Fruit fly (Drosophila melanogaster): ENCODE results near the gene AP-1gamma.
A peak's percentile ranks its signal among the peaks of the same experiment; 100 is the strongest.

Gene AP-1gamma

DNA sequence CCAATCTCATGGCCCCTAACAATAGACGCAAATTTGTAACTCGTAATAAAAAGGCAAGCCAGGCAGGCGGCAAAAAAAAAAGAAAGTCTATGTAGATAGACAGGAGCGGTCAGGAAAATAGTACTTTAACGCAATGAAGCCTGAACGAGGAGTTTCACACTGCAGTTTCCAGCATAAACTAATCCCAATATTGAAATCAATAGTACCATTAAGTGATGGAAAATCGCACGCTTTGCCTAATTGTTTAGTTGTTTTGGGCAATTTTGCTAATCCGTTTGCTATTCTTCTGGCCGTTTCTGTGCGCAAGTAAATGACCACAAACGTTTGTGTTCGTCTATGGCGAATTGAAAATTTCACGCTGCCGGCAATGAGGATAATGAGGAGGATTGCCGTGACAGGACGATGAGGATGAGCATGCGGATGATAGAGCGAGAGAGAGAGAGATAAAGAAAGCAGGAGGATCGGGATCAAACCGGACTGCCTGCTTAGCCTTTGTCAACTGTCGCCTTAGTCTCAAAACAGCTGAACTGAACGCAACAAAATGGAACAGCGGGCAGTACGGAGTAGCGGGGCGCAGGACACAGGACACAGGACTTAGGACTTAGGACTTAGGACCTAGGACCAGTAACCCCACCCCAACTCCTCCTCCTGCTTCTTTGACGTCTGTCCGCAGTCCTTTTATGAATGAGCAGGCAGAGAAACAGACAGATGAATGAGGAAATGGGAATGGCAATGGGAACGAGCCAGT is 18.9 kb downstream of the AP-1gamma start (continued):
- TF ChIP-seq CG2129 (GFP tag; IDR thresholded peaks at IDR 0.05; ENCODE audit: partially characterized antibody): no peak
- peak; percentile 33 for TF ChIP-seq Oli (tag; optimal IDR thresholded peaks at IDR 0.05)
- no peak for TF ChIP-seq CG13424 (tag; optimal IDR thresholded peaks at IDR 0.05)
- TF ChIP-seq CG15601 (tag; optimal IDR thresholded peaks at IDR 0.05): no peak
- peak; percentile 60 for TF ChIP-seq kni (GFP tag; optimal IDR thresholded peaks at IDR 0.05)
- 0 out of 3 replicates have a peak, but pooled peaks have one; percentile 31 for TF ChIP-seq CG11695 (GFP tag; IDR thresholded peaks at IDR 0.05)
- TF ChIP-seq Xbp1 (GFP tag; optimal IDR thresholded peaks at IDR 0.05): peak; percentile 2
- TF ChIP-seq trh (GFP tag; optimal IDR thresholded peaks at IDR 0.05): no peak
- peak; percentile 30 for TF ChIP-seq CG30403 (GFP tag; optimal IDR thresholded peaks at IDR 0.05)
- no peak for TF ChIP-seq inv (GFP tag; IDR thresholded peaks at IDR 0.05; ENCODE audit: partially characterized antibody)
- TF ChIP-seq CG18476 (GFP tag; optimal IDR thresholded peaks at IDR 0.05): no peak
- TF ChIP-seq Ssrp (tag; optimal IDR thresholded peaks at IDR 0.05): peak; percentile 36
- TF ChIP-seq Six4 (GFP tag; optimal IDR thresholded peaks at IDR 0.05): no peak
- no peak for TF ChIP-seq CG9876 (GFP tag; optimal IDR thresholded peaks at IDR 0.05)
- TF ChIP-seq ham (GFP tag; IDR thresholded peaks at IDR 0.05): no peak
- TF ChIP-seq CG8388 (GFP tag; optimal IDR thresholded peaks at IDR 0.05): no peak
- TF ChIP-seq fd96Cb (tag; optimal IDR thresholded peaks at IDR 0.05): peak; percentile 16
- no peak for TF ChIP-seq Max (GFP tag; optimal IDR thresholded peaks at IDR 0.05)
- TF ChIP-seq CG17359 (tag; optimal IDR thresholded peaks at IDR 0.05): peak; percentile 17
- no peak for TF ChIP-seq CG33557 (GFP tag; optimal IDR thresholded peaks at IDR 0.05)
- no peak for TF ChIP-seq oc (tag; optimal IDR thresholded peaks at IDR 0.05)
- no peak for TF ChIP-seq tna (GFP tag; IDR thresholded peaks at IDR 0.05; ENCODE audit: partially characterized antibody)
- no peak for TF ChIP-seq fd102C (GFP tag; optimal IDR thresholded peaks at IDR 0.05)
- no peak for TF ChIP-seq CG7271 (tag; optimal IDR thresholded peaks at IDR 0.05)
- TF ChIP-seq btn (GFP tag; optimal IDR thresholded peaks at IDR 0.05): no peak
- TF ChIP-seq esg (GFP tag; conservative IDR thresholded peaks at IDR 0.05): 0 out of 2 replicates have a peak, but pooled peaks have one; percentile 12
- no peak for TF ChIP-seq CG6272 (GFP tag; IDR thresholded peaks at IDR 0.05)
- no peak for TF ChIP-seq CG6683 (GFP tag; optimal IDR thresholded peaks at IDR 0.05)
- TF ChIP-seq CG7357 (GFP tag; IDR thresholded peaks at IDR 0.05): no peak
- peak; percentile 92 for TF ChIP-seq zen (tag; optimal IDR thresholded peaks at IDR 0.05)
- no peak for TF ChIP-seq CG34224 (GFP tag; IDR thresholded peaks at IDR 0.05; ENCODE audit: partially characterized antibody)
- no peak for TF ChIP-seq so (GFP tag; IDR thresholded peaks at IDR 0.05)
- no peak for TF ChIP-seq CG8359 (GFP tag; optimal IDR thresholded peaks at IDR 0.05; ENCODE audit: borderline replicate concordance)
- TF ChIP-seq ranshi (GFP tag; IDR thresholded peaks at IDR 0.05): 0 out of 2 replicates have a peak, but pooled peaks have one; percentile 15
- TF ChIP-seq disco-r (GFP tag; optimal IDR thresholded peaks at IDR 0.05): no peak
- no peak for TF ChIP-seq CG12104 (GFP tag; optimal IDR thresholded peaks at IDR 0.05)
- TF ChIP-seq NfI (GFP tag; optimal IDR thresholded peaks at IDR 0.05): no peak
- TF ChIP-seq CG1832 (GFP tag; optimal IDR thresholded peaks at IDR 0.05): no peak
- TF ChIP-seq CG2202 (tag; optimal IDR thresholded peaks at IDR 0.05): no peak
- no peak for TF ChIP-seq Hey (tag; optimal IDR thresholded peaks at IDR 0.05)
- peak; percentile 35 for TF ChIP-seq dmrt99B (tag; optimal IDR thresholded peaks at IDR 0.05)
- no peak for TF ChIP-seq pita (GFP tag; optimal IDR thresholded peaks at IDR 0.05)
- TF ChIP-seq CG15073 (GFP tag; optimal IDR thresholded peaks at IDR 0.05): no peak
- TF ChIP-seq sisA (GFP tag; IDR thresholded peaks at IDR 0.05): 0 out of 2 replicates have a peak, but pooled peaks have one; percentile 17
- TF ChIP-seq hkb (optimal IDR thresholded peaks at IDR 0.05): no peak
- TF ChIP-seq hkb (GFP tag; IDR thresholded peaks at IDR 0.05): peak; percentile 21; the same call in 1 of the 2 replicates
- peak; percentile 27 for TF ChIP-seq Ets65A (GFP tag)
- no peak for TF ChIP-seq jing (GFP tag; optimal IDR thresholded peaks at IDR 0.05)
- no peak for TF ChIP-seq pum (GFP tag; optimal IDR thresholded peaks at IDR 0.05)
